Worm (Caenorhabditis elegans) whole organism, young adult: ENCODE measurements around the gene pir-2.
"Not testable (repeated sequence)": the region's sequence is repeated elsewhere in the genome, so short reads cannot be mapped to it uniquely, and the experiment has no call there.

Experiments used
- B0336.3 ChIP-seq: fragments of 200-800 bp; sonication (Bioruptor generic); IDR thresholded peaks from 2 replicates; pipeline ENCODE4 v1.3.6; 2022; ENCODE audit warnings: missing genetic modification characterization, missing compliant biosample characterization
- C06A6.2 ChIP-seq: fragments of 200-800 bp; sonication (Bioruptor generic); conservative IDR thresholded peaks from 2 replicates; pipeline ENCODE4 v1.3.6; 2022; ENCODE audit warnings: missing genetic modification characterization, missing compliant biosample characterization
- F52B5.7 ChIP-seq: sonication (generic microtip); optimal IDR thresholded peaks from 2 replicates; lab custom pipeline; 2016; ENCODE audit warnings: mild to moderate bottlenecking, missing genetic modification characterization, missing compliant biosample characterization
- ZK185.1 ChIP-seq: sonication (generic microtip); optimal IDR thresholded peaks from 2 replicates; lab custom pipeline; 2016; ENCODE audit warnings: mild to moderate bottlenecking, missing genetic modification characterization, missing compliant biosample characterization; ENCODE audit not compliant: poor library complexity, severe bottlenecking
- ama-1 ChIP-seq, 3 experiments: fragments of 150-350 bp in 1 of 3; sonication (generic microtip) in 2 of 3; optimal IDR thresholded peaks; 2 replicates each; lab custom pipeline; 2014 to 2018; ENCODE audit warnings: missing biosample characterization in 2 of 3, missing genetic modification characterization in 2 of 3, missing genetic modification reagents in 2 of 3
- atf-7 ChIP-seq: sonication (generic microtip); optimal IDR thresholded peaks from 2 replicates; lab custom pipeline; 2017; ENCODE audit warnings: mild to moderate bottlenecking, missing genetic modification characterization, missing compliant biosample characterization
- attf-6 ChIP-seq: fragments of 200-800 bp; sonication (Bioruptor generic); IDR thresholded peaks from 2 replicates; pipeline ENCODE4 v1.3.6; 2022; ENCODE audit warnings: missing genetic modification reagents, missing genetic modification characterization, missing compliant biosample characterization
- cebp-2 ChIP-seq: fragments of 200-800 bp; sonication (Bioruptor generic); IDR thresholded peaks from 2 replicates; pipeline ENCODE4 v1.3.6; 2022; ENCODE audit warnings: missing genetic modification characterization, missing compliant biosample characterization
- ceh-79 ChIP-seq: sonication (generic microtip); optimal IDR thresholded peaks from 2 replicates; lab custom pipeline; 2017; ENCODE audit warnings: mild to moderate bottlenecking, missing genetic modification characterization, missing compliant biosample characterization
- egl-44 ChIP-seq: fragments of 200-800 bp; sonication (Bioruptor generic); IDR thresholded peaks from 2 replicates; pipeline ENCODE4 v1.3.6; 2022; ENCODE audit warnings: missing genetic modification reagents, missing genetic modification characterization, missing compliant biosample characterization
- ekl-4 ChIP-seq: fragments of 200-800 bp; sonication (Bioruptor generic); IDR thresholded peaks from 2 replicates; pipeline ENCODE4 v1.3.6; 2022; ENCODE audit warnings: missing genetic modification reagents, missing genetic modification characterization, missing compliant biosample characterization
- him-1 ChIP-seq: sonication (generic microtip); optimal IDR thresholded peaks from 2 replicates; lab custom pipeline; 2016; ENCODE audit warnings: missing genotype, missing genetic modification reagents, missing genetic modification characterization, missing compliant biosample characterization
- hmg-1.2 ChIP-seq: fragments of 200-800 bp; sonication (Bioruptor generic); IDR thresholded peaks from 2 replicates; pipeline ENCODE4 v1.3.6; 2022; ENCODE audit warnings: missing genetic modification reagents, missing genetic modification characterization, missing compliant biosample characterization
- hsf-1 ChIP-seq: fragments of 200-800 bp; sonication (Bioruptor generic); IDR thresholded peaks from 2 replicates; pipeline ENCODE4 v1.3.6; 2022; ENCODE audit warnings: missing genetic modification reagents, missing genetic modification characterization, missing compliant biosample characterization
- lag-1 ChIP-seq: fragments of 200-800 bp; sonication (Bioruptor generic); IDR thresholded peaks from 2 replicates; pipeline ENCODE4 v1.3.6; 2022; ENCODE audit warnings: missing genetic modification reagents, missing genetic modification characterization, missing compliant biosample characterization
- lin-26 ChIP-seq: fragments of 200-800 bp; sonication (Bioruptor generic); IDR thresholded peaks from 2 replicates; pipeline ENCODE4 v1.3.6; 2022; ENCODE audit warnings: missing genetic modification reagents, missing genetic modification characterization, missing compliant biosample characterization
- lin-40 ChIP-seq: sonication (generic microtip); optimal IDR thresholded peaks from 2 replicates; lab custom pipeline; 2016; ENCODE audit warnings: missing genetic modification characterization, mild to moderate bottlenecking, missing compliant biosample characterization, missing genotype, missing genetic modification reagents
- lin-54 ChIP-seq: fragments of 200-800 bp; sonication (Bioruptor generic); optimal IDR thresholded peaks from 2 replicates; lab custom pipeline; 2018; ENCODE audit warnings: mild to moderate bottlenecking, missing genetic modification characterization, missing compliant biosample characterization
- madf-3 ChIP-seq: fragments of 200-800 bp; sonication (Bioruptor generic); IDR thresholded peaks from 2 replicates; pipeline ENCODE4 v1.3.6; 2022; ENCODE audit warnings: missing genetic modification reagents, missing genetic modification characterization, missing compliant biosample characterization
- madf-6 ChIP-seq: fragments of 200-800 bp; sonication (Bioruptor generic); IDR thresholded peaks from 2 replicates; pipeline ENCODE4 v1.3.6; 2022; ENCODE audit warnings: missing genetic modification reagents, missing genetic modification characterization, missing compliant biosample characterization
- madf-8 ChIP-seq: fragments of 200-800 bp; sonication (Bioruptor generic); conservative IDR thresholded peaks from 2 replicates; pipeline ENCODE4 v1.3.6; 2022; ENCODE audit warnings: missing genetic modification reagents, missing genetic modification characterization, missing compliant biosample characterization
- mcd-1 ChIP-seq: fragments of 200-800 bp; sonication (Bioruptor generic); IDR thresholded peaks from 2 replicates; pipeline ENCODE4 v1.3.6; 2022; ENCODE audit warnings: missing genetic modification reagents, missing genetic modification characterization, missing compliant biosample characterization
- mes-4 ChIP-seq: sonication (generic microtip); optimal IDR thresholded peaks from 2 replicates; lab custom pipeline; 2016; ENCODE audit warnings: missing genotype, missing genetic modification characterization, missing compliant biosample characterization
- nfya-2 ChIP-seq: fragments of 200-800 bp; sonication (Bioruptor generic); IDR thresholded peaks from 2 replicates; pipeline ENCODE4 v1.3.6; 2022; ENCODE audit warnings: missing genetic modification reagents, missing genetic modification characterization, missing compliant biosample characterization
- nfyb-1 ChIP-seq: fragments of 200-800 bp; sonication (Bioruptor generic); IDR thresholded peaks from 2 replicates; pipeline ENCODE4 v1.3.6; 2022; ENCODE audit warnings: missing genetic modification reagents, missing genetic modification characterization, missing compliant biosample characterization
- nhr-120 ChIP-seq: fragments of 200-800 bp; sonication (Bioruptor generic); IDR thresholded peaks from 2 replicates; pipeline ENCODE4 v1.3.6; 2022; ENCODE audit warnings: missing genetic modification characterization, missing compliant biosample characterization
- pbrm-1 ChIP-seq: fragments of 200-800 bp; sonication (Bioruptor generic); IDR thresholded peaks from 2 replicates; pipeline ENCODE4 v1.3.6; 2022; ENCODE audit warnings: missing genetic modification reagents, missing genetic modification characterization, missing compliant biosample characterization
- rpc-1 ChIP-seq, 2 experiments: fragments of 150-350 bp in 1 of 2; sonication (generic microtip) in 1 of 2; optimal IDR thresholded peaks; 2 replicates each; lab custom pipeline; 2014 to 2018; ENCODE audit warnings: missing biosample characterization in 1 of 2, missing genetic modification characterization in 1 of 2, missing genetic modification reagents in 1 of 2, missing genotype in 1 of 2
- snpc-1.3 ChIP-seq: sonication (generic microtip); optimal IDR thresholded peaks from 2 replicates; lab custom pipeline; 2017; ENCODE audit warnings: missing genetic modification characterization, mild to moderate bottlenecking, missing compliant biosample characterization, antibody characterized with exemption, moderate library complexity, missing genotype, missing genetic modification reagents; ENCODE audit not compliant: insufficient read depth
- snpc-3.4 ChIP-seq: sonication (generic microtip); optimal IDR thresholded peaks from 2 replicates; lab custom pipeline; 2017; ENCODE audit warnings: missing genetic modification characterization, mild to moderate bottlenecking, missing compliant biosample characterization, antibody characterized with exemption, moderate library complexity, missing genotype, missing genetic modification reagents
- snpc-4 ChIP-seq, 5 experiments: fragments of 150-350 bp in 1 of 5; sonication (generic microtip) in 4 of 5; optimal IDR thresholded peaks; 2 replicates each; lab custom pipeline; 2014 to 2018; ENCODE audit warnings: missing genetic modification characterization in 5 of 5, missing biosample characterization in 3 of 5, antibody characterized with exemption in 2 of 5, mild to moderate bottlenecking in 2 of 5, missing compliant biosample characterization in 2 of 5, missing genotype in 2 of 5, moderate library complexity in 2 of 5, missing genetic modification reagents in 1 of 5
- sptf-2 ChIP-seq: fragments of 200-800 bp; sonication (Bioruptor generic); optimal IDR thresholded peaks from 2 replicates; lab custom pipeline; 2018; ENCODE audit warnings: mild to moderate bottlenecking, missing genetic modification characterization, missing compliant biosample characterization
- tbp1 ChIP-seq: fragments of 200-800 bp; sonication (Bioruptor generic); optimal IDR thresholded peaks from 2 replicates; lab custom pipeline; 2018; ENCODE audit warnings: mild to moderate bottlenecking, missing genetic modification characterization, missing compliant biosample characterization
- tbx-9 ChIP-seq: sonication (generic microtip); optimal IDR thresholded peaks from 2 replicates; lab custom pipeline; 2016; ENCODE audit warnings: borderline replicate concordance, missing genetic modification characterization, inconsistent platforms, missing compliant biosample characterization
- unc-62 ChIP-seq: fragments of 150-350 bp; optimal IDR thresholded peaks from 2 replicates; lab custom pipeline; 2014; ENCODE audit warnings: missing biosample characterization, missing genetic modification reagents, missing genetic modification characterization
- zim-3 ChIP-seq: sonication (generic microtip); optimal IDR thresholded peaks from 2 replicates; lab custom pipeline; 2017; ENCODE audit warnings: mild to moderate bottlenecking, missing genetic modification characterization, moderate library complexity, missing compliant biosample characterization
- ztf-18 ChIP-seq: sonication (generic microtip); optimal IDR thresholded peaks from 2 replicates; lab custom pipeline; 2016; ENCODE audit warnings: missing genotype, mild to moderate bottlenecking, missing genetic modification characterization, missing compliant biosample characterization
- ztf-22 ChIP-seq: fragments of 200-800 bp; sonication (Bioruptor generic); optimal IDR thresholded peaks from 2 replicates; lab custom pipeline; 2018; ENCODE audit warnings: mild to moderate bottlenecking, missing genetic modification characterization, moderate library complexity, missing compliant biosample characterization
- ztf-25 ChIP-seq: fragments of 200-800 bp; sonication (Bioruptor generic); IDR thresholded peaks from 2 replicates; pipeline ENCODE4 v1.3.6; 2022; ENCODE audit warnings: missing genetic modification reagents, missing genetic modification characterization, missing compliant biosample characterization
- ztf-3 ChIP-seq: fragments of 200-800 bp; sonication (Bioruptor generic); optimal IDR thresholded peaks from 2 replicates; lab custom pipeline; 2018; ENCODE audit warnings: mild to moderate bottlenecking, missing genetic modification characterization, missing compliant biosample characterization

The pir-2 gene

DNA sequence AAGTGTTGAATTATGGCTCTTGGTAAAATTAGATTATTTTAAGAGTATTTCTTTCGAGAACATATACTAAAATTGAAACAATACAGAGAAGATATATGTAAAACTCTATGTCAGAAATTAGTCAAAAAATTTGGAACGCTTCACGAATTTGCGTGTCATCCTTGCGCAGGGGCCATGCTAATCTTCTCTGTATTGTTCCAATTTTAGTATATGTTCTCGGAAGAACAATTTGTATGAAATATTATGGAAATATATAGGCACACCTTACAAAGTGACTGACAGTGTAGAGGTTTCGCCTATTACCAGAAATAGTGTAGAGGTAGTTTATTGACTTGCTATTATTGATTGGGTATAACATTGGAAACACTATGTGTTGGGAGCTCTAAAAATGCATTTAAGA is 4.2 kb upstream of the pir-2 start:
- TF ChIP-seq snpc-4 (GFP tag; optimal IDR thresholded peaks at IDR 0.05; lab: Kevin White, UChicago) = not testable (repeated sequence)
- TF ChIP-seq snpc-4 (tag; optimal IDR thresholded peaks at IDR 0.05; lab: Kevin White, UChicago) (peak in 2 of 4 experiments; percentile 82 to 88), rpc-1 (optimal IDR thresholded peaks at IDR 0.05; lab: Kevin White, UChicago) (peak; percentile 23), rpc-1 (tag; optimal IDR thresholded peaks at IDR 0.05; lab: Kevin White, UChicago) (peak; percentile 61), tbp1 (GFP tag; lab: Kevin White, UChicago) (peak; percentile 33)

DNA sequence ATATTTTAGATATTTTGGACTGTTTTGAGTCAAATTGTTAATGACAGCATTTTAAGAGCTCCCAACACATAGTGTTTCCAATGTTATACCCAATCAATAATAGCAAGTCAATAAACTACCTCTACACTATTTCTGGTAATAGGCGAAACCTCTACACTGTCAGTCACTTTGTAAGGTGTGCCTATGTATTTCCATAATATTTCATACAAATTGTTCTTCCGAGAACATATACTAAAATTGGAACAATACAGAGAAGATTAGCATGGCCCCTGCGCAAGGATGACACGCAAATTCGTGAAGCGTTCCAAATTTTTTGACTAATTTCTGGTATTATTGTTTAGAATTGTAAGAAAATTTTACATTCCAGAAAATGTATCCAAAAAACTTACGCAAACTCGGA is 2.3 kb upstream of the pir-2 start:
- TF ChIP-seq snpc-4 (GFP tag; optimal IDR thresholded peaks at IDR 0.05; lab: Kevin White, UChicago); rpc-1 (optimal IDR thresholded peaks at IDR 0.05; lab: Kevin White, UChicago): not testable (repeated sequence)
- TF ChIP-seq snpc-4 (tag; optimal IDR thresholded peaks at IDR 0.05; lab: Kevin White, UChicago) (peak in 2 of 4 experiments; percentile 32 to 70), tbp1 (GFP tag; lab: Kevin White, UChicago) (peak; percentile 26), rpc-1 (tag; optimal IDR thresholded peaks at IDR 0.05; lab: Kevin White, UChicago) (peak; percentile 50)
- TF ChIP-seq, all 124 proteins: peak for 3; not testable (repeated sequence) for 121

- TF ChIP-seq nfyb-1 (GFP tag; lab: Robert Waterston, UW) = peak; percentile 45; the same call in 1 of the 2 replicates
- TF ChIP-seq ekl-4 (GFP tag; lab: Robert Waterston, UW) = peak; percentile 30; the same call in 1 of the 2 replicates
- 0 out of 2 replicates have a peak, but pooled peaks have one; percentile 34 for TF ChIP-seq hsf-1 (GFP tag; lab: Robert Waterston, UW)
- TF ChIP-seq ztf-22 (GFP tag; lab: Kevin White, UChicago) = no peak
- TF ChIP-seq B0336.3 (GFP tag; lab: Robert Waterston, UW) = peak; percentile 38
- TF ChIP-seq ceh-79 (tag; lab: Kevin White, UChicago) = peak; percentile 45
- peak; percentile 39 for TF ChIP-seq snpc-1.3 (tag; lab: Kevin White, UChicago)
- no peak for TF ChIP-seq F52B5.7 (tag; lab: Kevin White, UChicago)
- TF ChIP-seq ama-1 (optimal IDR thresholded peaks at IDR 0.05; lab: Kevin White, UChicago) = no peak
- TF ChIP-seq ama-1 (GFP tag; optimal IDR thresholded peaks at IDR 0.05; lab: Kevin White, UChicago) = no peak
- TF ChIP-seq tbp1 (GFP tag; lab: Kevin White, UChicago) = peak; percentile 0
- TF ChIP-seq madf-8 (GFP tag; lab: Robert Waterston, UW) = peak; percentile 19; the same call in 1 of the 2 replicates
- no peak for TF ChIP-seq sptf-2 (GFP tag; lab: Kevin White, UChicago)
- 0 out of 2 replicates have a peak, but pooled peaks have one; percentile 35 for TF ChIP-seq nfya-2
- TF ChIP-seq lin-26 (GFP tag; lab: Robert Waterston, UW) = peak; percentile 57; the same call in 1 of the 2 replicates
- no peak for TF ChIP-seq cebp-2 (GFP tag; lab: Robert Waterston, UW)
- TF ChIP-seq hmg-1.2 (GFP tag; lab: Robert Waterston, UW) = no peak
- TF ChIP-seq ztf-18 (tag; lab: Kevin White, UChicago) = peak; percentile 48
- TF ChIP-seq atf-7 = peak; percentile 45
- peak; percentile 37 for TF ChIP-seq lin-54 (GFP tag; lab: Kevin White, UChicago)
- 0 out of 2 replicates have a peak, but pooled peaks have one; percentile 33 for TF ChIP-seq madf-3 (GFP tag; lab: Robert Waterston, UW)
- TF ChIP-seq madf-6 = peak; percentile 74
- no peak for TF ChIP-seq snpc-3.4 (tag; lab: Kevin White, UChicago)
- no peak for TF ChIP-seq egl-44 (GFP tag; lab: Robert Waterston, UW)
These were observed 588 bp downstream of the pir-2 start for ce11 chrIII:9442846-9443245.

ce11 chrIII:9441133-9441532 is 2.3 kb downstream of the pir-2 start, which contains the start of gene emb-30:
Gene emb-30, minus strand, starts transcription at chrIII:9441460.
- TF ChIP-seq C06A6.2 (GFP tag; lab: Robert Waterston, UW) = no peak
- TF ChIP-seq madf-8 (GFP tag; lab: Robert Waterston, UW) = no peak
- no peak for TF ChIP-seq attf-6 (GFP tag; lab: Robert Waterston, UW)
- no peak for TF ChIP-seq tbx-9
- TF ChIP-seq him-1 (tag; lab: Kevin White, UChicago) = no peak
- TF ChIP-seq madf-3 (GFP tag; lab: Robert Waterston, UW) = no peak
- TF ChIP-seq mes-4 = no peak
- TF ChIP-seq ztf-25 (GFP tag; lab: Robert Waterston, UW) = no peak
- no peak for TF ChIP-seq unc-62 (GFP tag; lab: Kevin White, UChicago)
- TF ChIP-seq snpc-1.3 (tag; lab: Kevin White, UChicago) = no peak
- TF ChIP-seq mcd-1 (GFP tag; lab: Robert Waterston, UW) = peak; percentile 17; the same call in 1 of the 2 replicates
- no peak for TF ChIP-seq lin-40 (tag; lab: Kevin White, UChicago)
- TF ChIP-seq ZK185.1 (tag; lab: Kevin White, UChicago) = no peak
- TF ChIP-seq ztf-3 = no peak
- no peak for TF ChIP-seq zim-3 (tag; lab: Kevin White, UChicago)
- TF ChIP-seq nhr-120 (GFP tag; lab: Robert Waterston, UW) = no peak
- TF ChIP-seq pbrm-1 (GFP tag; lab: Robert Waterston, UW) = peak; percentile 8; the same call in 1 of the 2 replicates
- no peak for TF ChIP-seq lag-1
